Worm (Caenorhabditis elegans): ENCODE results near the gene nlp-17.

nlp-17 gene

ce11 chrIV:13465797-13466196 is 39.8 kb downstream of the nlp-17 start, which contains the start of gene fezf-1:
TSS of gene fezf-1 (plus strand) at chrIV:13466097.
- no peak for TF ChIP-seq nhr-27 (tag; optimal IDR thresholded peaks at IDR 0.05)
- TF ChIP-seq tbp1 (GFP tag; optimal IDR thresholded peaks at IDR 0.05), result no peak
- no peak for TF ChIP-seq lag-1 (GFP tag; IDR thresholded peaks at IDR 0.05)
- no peak for TF ChIP-seq zfh-2 (GFP tag; conservative IDR thresholded peaks at IDR 0.05)
- no peak for TF ChIP-seq ztf-6 (GFP tag; IDR thresholded peaks at IDR 0.05)
- TF ChIP-seq rcor-1 (GFP tag; IDR thresholded peaks at IDR 0.05), result no peak
- TF ChIP-seq B0035.1 (tag; optimal IDR thresholded peaks at IDR 0.05), result no peak
- TF ChIP-seq egl-44 (GFP tag; IDR thresholded peaks at IDR 0.05), result no peak
- no peak for TF ChIP-seq F10E7.11 (tag; optimal IDR thresholded peaks at IDR 0.05)
- TF ChIP-seq ceh-91 (GFP tag; IDR thresholded peaks at IDR 0.05), result no peak
- TF ChIP-seq hlh-26 (GFP tag; conservative IDR thresholded peaks at IDR 0.05), result no peak
- TF ChIP-seq lin-40 (tag; optimal IDR thresholded peaks at IDR 0.05), result no peak
- no peak for TF ChIP-seq unc-130 (GFP tag; optimal IDR thresholded peaks at IDR 0.05)
- TF ChIP-seq sdz-38 (tag; optimal IDR thresholded peaks at IDR 0.05), result no peak
- TF ChIP-seq attf-3 (GFP tag; conservative IDR thresholded peaks at IDR 0.05), result no peak
- TF ChIP-seq hmg-20 (GFP tag; IDR thresholded peaks at IDR 0.05), result no peak
- TF ChIP-seq aptf-3 (GFP tag; IDR thresholded peaks at IDR 0.05), result no peak
- no peak for TF ChIP-seq tlf-1 (GFP tag; optimal IDR thresholded peaks at IDR 0.05)
- TF ChIP-seq F39B2.1 (GFP tag; IDR thresholded peaks at IDR 0.05), result no peak
- TF ChIP-seq repo-1 (tag; optimal IDR thresholded peaks at IDR 0.05), result no peak

ce11 chrIV:13464620-13465019 is 40.9 kb downstream of the nlp-17 start:
- TF ChIP-seq egrh-3 (GFP tag; IDR thresholded peaks at IDR 0.05), result peak; percentile 28; the same call in 1 of the 2 replicates
- 0 out of 2 replicates have a peak, but pooled peaks have one; percentile 6 for TF ChIP-seq dox-1 (GFP tag; IDR thresholded peaks at IDR 0.05)
- peak; percentile 95 for TF ChIP-seq hsf-1 (GFP tag; IDR thresholded peaks at IDR 0.05)
- 0 out of 2 replicates have a peak, but pooled peaks have one; percentile 47 for TF ChIP-seq cebp-2 (GFP tag; IDR thresholded peaks at IDR 0.05)

- peak; percentile 85 for TF ChIP-seq rcor-1 (GFP tag; IDR thresholded peaks at IDR 0.05)
- TF ChIP-seq madf-3 (GFP tag; IDR thresholded peaks at IDR 0.05), result peak; percentile 92
- peak; percentile 89 for TF ChIP-seq attf-6 (GFP tag; IDR thresholded peaks at IDR 0.05)
- TF ChIP-seq Y53G8AR.9 (GFP tag; conservative IDR thresholded peaks at IDR 0.05), result peak; percentile 88
- peak; percentile 8; the same call in 1 of the 2 replicates for TF ChIP-seq lag-1 (GFP tag; IDR thresholded peaks at IDR 0.05)
- peak; percentile 54; the same call in 1 of the 2 replicates for TF ChIP-seq Y95B8A.8 (GFP tag; IDR thresholded peaks at IDR 0.05)
- TF ChIP-seq pbrm-1 (GFP tag; IDR thresholded peaks at IDR 0.05), result peak; percentile 54; the same call in 1 of the 2 replicates
- 0 out of 2 replicates have a peak, but pooled peaks have one; percentile 58 for TF ChIP-seq Y56A3A.18 (GFP tag; IDR thresholded peaks at IDR 0.05)
- 0 out of 2 replicates have a peak, but pooled peaks have one; percentile 13 for TF ChIP-seq ztf-25 (GFP tag; IDR thresholded peaks at IDR 0.05)
- TF ChIP-seq ekl-4 (GFP tag; IDR thresholded peaks at IDR 0.05), result peak; percentile 64; the same call in 1 of the 2 replicates
- TF ChIP-seq bed-1 (GFP tag; IDR thresholded peaks at IDR 0.05), result peak; percentile 89; the same call in 1 of the 2 replicates
- TF ChIP-seq madf-6 (GFP tag; IDR thresholded peaks at IDR 0.05), result peak; percentile 72
- peak; percentile 99 for TF ChIP-seq hsf-1 (GFP tag; IDR thresholded peaks at IDR 0.05)
- peak; percentile 55; the same call in 1 of the 2 replicates for TF ChIP-seq ceh-100 (GFP tag; IDR thresholded peaks at IDR 0.05)
- peak; percentile 88; the same call in 1 of the 2 replicates for TF ChIP-seq nfya-2 (GFP tag; IDR thresholded peaks at IDR 0.05)
- peak; percentile 62; the same call in 1 of the 2 replicates for TF ChIP-seq F39B2.1 (GFP tag; IDR thresholded peaks at IDR 0.05)
- 0 out of 2 replicates have a peak, but pooled peaks have one; percentile 18 for TF ChIP-seq nfyb-1 (GFP tag; IDR thresholded peaks at IDR 0.05)
- TF ChIP-seq ceh-40 (GFP tag; IDR thresholded peaks at IDR 0.05), result peak; percentile 95
- peak; percentile 67 for TF ChIP-seq Y53F4B.3 (GFP tag; IDR thresholded peaks at IDR 0.05)
- TF ChIP-seq D2030.7 (GFP tag; IDR thresholded peaks at IDR 0.05), result peak; percentile 66
- TF ChIP-seq B0019.2 (GFP tag; conservative IDR thresholded peaks at IDR 0.05), result peak; percentile 67
- TF ChIP-seq egl-18 (GFP tag; IDR thresholded peaks at IDR 0.05), result peak; percentile 64; the same call in 1 of the 2 replicates
- TF ChIP-seq egrh-3 (GFP tag; IDR thresholded peaks at IDR 0.05), result peak; percentile 52; the same call in 1 of the 2 replicates
- TF ChIP-seq Y67H2A.10 (GFP tag; conservative IDR thresholded peaks at IDR 0.05), result 0 out of 2 replicates have a peak, but pooled peaks have one; percentile 27
- peak; percentile 78 for TF ChIP-seq dox-1 (GFP tag; IDR thresholded peaks at IDR 0.05)
- peak; percentile 97 for TF ChIP-seq ceh-58 (GFP tag; IDR thresholded peaks at IDR 0.05)
- TF ChIP-seq aptf-3 (GFP tag; IDR thresholded peaks at IDR 0.05), result 0 out of 2 replicates have a peak, but pooled peaks have one; percentile 28
Observed at ce11 chrIV:13463889-13464288, 41.7 kb downstream of the nlp-17 start.

Measured in whole organism, young adult.